Fruit fly (Drosophila melanogaster) whole organism, embryonic: ENCODE results near the gene Tsp96F.
A peak's percentile ranks its signal among the peaks of the same experiment; 100 is the strongest.

Source experiments
- Adf1 ChIP-seq: fragments of 200-800 bp; sonication (Bioruptor generic); IDR thresholded peaks from 2 replicates; pipeline ENCODE4 v1.3.6; 2022; ENCODE audit warnings: missing biosample characterization, missing genetic modification characterization
- BtbVII ChIP-seq: fragments of 200-800 bp; sonication (Bioruptor generic); optimal IDR thresholded peaks from 3 replicates; lab custom pipeline; 2017; ENCODE audit warnings: missing biosample characterization, mild to moderate bottlenecking, missing genetic modification characterization
- Bteb2 ChIP-seq: fragments of 200-800 bp; sonication (Bioruptor generic); optimal IDR thresholded peaks from 2 replicates; lab custom pipeline; 2016; ENCODE audit warnings: missing biosample characterization, missing genetic modification characterization
- CG11085 ChIP-seq: fragments of 200-800 bp; sonication (Bioruptor generic); IDR thresholded peaks from 2 replicates; pipeline ENCODE4 v1.3.6; 2022; ENCODE audit warnings: missing biosample characterization, missing genetic modification characterization
- CG11696 ChIP-seq: fragments of 200-800 bp; sonication (Bioruptor generic); IDR thresholded peaks from 2 replicates; pipeline ENCODE4 v1.3.6; 2022; ENCODE audit warnings: missing biosample characterization, missing genetic modification characterization
- CG12155 ChIP-seq: fragments of 200-800 bp; sonication (Bioruptor generic); optimal IDR thresholded peaks from 3 replicates; lab custom pipeline; 2016; ENCODE audit warnings: missing biosample characterization, missing genetic modification characterization
- CG12236 ChIP-seq: fragments of 200-800 bp; sonication (Bioruptor generic); optimal IDR thresholded peaks from 2 replicates; lab custom pipeline; 2016; ENCODE audit warnings: missing biosample characterization, missing genetic modification characterization
- CG1233 ChIP-seq: fragments of 200-800 bp; sonication (Bioruptor generic); optimal IDR thresholded peaks from 4 replicates; lab custom pipeline; 2018; ENCODE audit warnings: missing biosample characterization, mild to moderate bottlenecking, missing genetic modification characterization
- CG14441 ChIP-seq: fragments of 200-800 bp; sonication (Bioruptor generic); IDR thresholded peaks from 2 replicates; pipeline ENCODE4 v1.3.6; 2022; ENCODE audit warnings: missing biosample characterization, missing genetic modification characterization
- CG15073 ChIP-seq: fragments of 200-800 bp; sonication (Bioruptor generic); optimal IDR thresholded peaks from 2 replicates; lab custom pipeline; 2016; ENCODE audit warnings: missing biosample characterization, missing genetic modification characterization
- CG16813 ChIP-seq: fragments of 200-800 bp; sonication (Bioruptor generic); IDR thresholded peaks from 3 replicates; pipeline ENCODE4 v1.3.6; 2022; ENCODE audit warnings: missing biosample characterization, missing genetic modification characterization; ENCODE audit not compliant: partially characterized antibody
- CG16863 ChIP-seq: fragments of 200-800 bp; sonication (Bioruptor generic); optimal IDR thresholded peaks from 3 replicates; lab custom pipeline; 2016; ENCODE audit warnings: missing biosample characterization, missing genetic modification characterization
- CG17385 ChIP-seq: fragments of 200-800 bp; sonication (Bioruptor generic); optimal IDR thresholded peaks from 3 replicates; lab custom pipeline; 2018; ENCODE audit warnings: missing biosample characterization, mild to moderate bottlenecking, missing genetic modification characterization
- CG18599 ChIP-seq: fragments of 200-800 bp; sonication (Bioruptor generic); optimal IDR thresholded peaks from 3 replicates; lab custom pipeline; 2017; ENCODE audit warnings: missing biosample characterization, missing genetic modification characterization, mild to moderate bottlenecking, moderate library complexity, missing genetic modification reagents
- CG2202 ChIP-seq: fragments of 200-800 bp; sonication (Bioruptor generic); optimal IDR thresholded peaks from 2 replicates; lab custom pipeline; 2018; ENCODE audit warnings: missing biosample characterization, mild to moderate bottlenecking, missing genetic modification characterization
- CG31441 ChIP-seq: fragments of 200-800 bp; sonication (Bioruptor generic); IDR thresholded peaks from 2 replicates; pipeline ENCODE4 v1.3.6; 2022; ENCODE audit warnings: missing biosample characterization, missing genetic modification characterization
- CG4820 ChIP-seq: fragments of 200-800 bp; sonication (Bioruptor generic); optimal IDR thresholded peaks from 3 replicates; lab custom pipeline; 2016; ENCODE audit warnings: missing biosample characterization, missing genetic modification characterization
- CG5953 ChIP-seq: fragments of 200-800 bp; sonication (Bioruptor generic); IDR thresholded peaks from 2 replicates; pipeline ENCODE4 v1.3.6; 2022; ENCODE audit warnings: missing biosample characterization, missing genetic modification characterization
- CG6175 ChIP-seq: fragments of 200-800 bp; sonication (Bioruptor generic); IDR thresholded peaks from 3 replicates; pipeline ENCODE4 v1.3.6; 2022; ENCODE audit warnings: missing biosample characterization, missing genetic modification characterization
- CG7928 ChIP-seq: fragments of 200-800 bp; sonication (Bioruptor generic); optimal IDR thresholded peaks from 2 replicates; lab custom pipeline; 2017; ENCODE audit warnings: missing biosample characterization, mild to moderate bottlenecking, missing genetic modification characterization
- CG7987 ChIP-seq: fragments of 200-800 bp; sonication (Bioruptor generic); optimal IDR thresholded peaks from 2 replicates; lab custom pipeline; 2018; ENCODE audit warnings: missing biosample characterization, mild to moderate bottlenecking, missing genetic modification characterization, moderate library complexity
- CG8944 ChIP-seq: fragments of 200-800 bp; sonication (Bioruptor generic); optimal IDR thresholded peaks from 3 replicates; lab custom pipeline; 2016; ENCODE audit warnings: missing biosample characterization, missing genetic modification characterization
- CHES-1-like ChIP-seq: fragments of 200-800 bp; sonication (Bioruptor generic); optimal IDR thresholded peaks from 2 replicates; lab custom pipeline; 2016; ENCODE audit warnings: missing biosample characterization, missing genetic modification characterization
- D19A ChIP-seq: fragments of 200-800 bp; optimal IDR thresholded peaks from 3 replicates; lab custom pipeline; 2019; ENCODE audit warnings: missing biosample characterization, mild to moderate bottlenecking, missing genetic modification characterization, moderate library complexity
- Dfd ChIP-seq, 2 experiments: fragments of >200 bp; optimal IDR thresholded peaks; 2 replicates each; lab custom pipeline; 2017; ENCODE audit warnings: missing biosample characterization in 2 of 2, missing genetic modification characterization in 2 of 2
- Ets97D ChIP-seq: fragments of 200-800 bp; sonication (Bioruptor generic); optimal IDR thresholded peaks from 3 replicates; lab custom pipeline; 2016; ENCODE audit warnings: missing biosample characterization, missing genetic modification characterization
- H2.0 ChIP-seq: fragments of 200-800 bp; sonication (Bioruptor generic); IDR thresholded peaks from 2 replicates; pipeline ENCODE4 v1.3.6; 2022; ENCODE audit warnings: missing biosample characterization, missing genetic modification characterization
- HLH54F ChIP-seq: fragments of 200-800 bp; sonication (Bioruptor generic); optimal IDR thresholded peaks from 3 replicates; lab custom pipeline; 2016; ENCODE audit warnings: missing biosample characterization, missing genetic modification characterization
- Lpt ChIP-seq: fragments of >200 bp; optimal IDR thresholded peaks from 2 replicates; lab custom pipeline; 2018; ENCODE audit warnings: missing biosample characterization, missing genetic modification characterization
- NC2β ChIP-seq: fragments of 200-800 bp; sonication (Bioruptor generic); optimal IDR thresholded peaks from 2 replicates; lab custom pipeline; 2016; ENCODE audit warnings: missing biosample characterization, missing genetic modification characterization
- NK7.1 ChIP-seq: fragments of 200-800 bp; sonication (Bioruptor generic); optimal IDR thresholded peaks from 3 replicates; lab custom pipeline; 2016; ENCODE audit warnings: missing biosample characterization, missing genetic modification characterization
- Neu2 ChIP-seq: fragments of 200-800 bp; sonication (Bioruptor generic); optimal IDR thresholded peaks from 3 replicates; lab custom pipeline; 2016; ENCODE audit warnings: missing biosample characterization, missing genetic modification characterization, borderline replicate concordance
- Scr ChIP-seq: fragments of 200-800 bp; sonication (Bioruptor generic); IDR thresholded peaks from 2 replicates; pipeline ENCODE4 v1.3.6; 2022; ENCODE audit warnings: missing biosample characterization, missing genetic modification characterization; ENCODE audit not compliant: partially characterized antibody
- Sry-δ ChIP-seq: fragments of 200-800 bp; sonication (Bioruptor generic); optimal IDR thresholded peaks from 2 replicates; lab custom pipeline; 2016; ENCODE audit warnings: missing biosample characterization, missing genetic modification characterization
- TFAM ChIP-seq: fragments of 200-800 bp; sonication (Bioruptor generic); optimal IDR thresholded peaks from 2 replicates; lab custom pipeline; 2017; ENCODE audit warnings: missing biosample characterization, missing genetic modification characterization, inconsistent platforms
- ase ChIP-seq: fragments of 200-800 bp; sonication (Bioruptor generic); IDR thresholded peaks from 3 replicates; pipeline ENCODE4 v1.3.6; 2022; ENCODE audit warnings: missing biosample characterization, missing genetic modification characterization
- chinmo ChIP-seq: fragments of 200-800 bp; sonication (Bioruptor generic); IDR thresholded peaks from 4 replicates; pipeline ENCODE4 v1.3.6; 2022; ENCODE audit warnings: missing biosample characterization, missing genetic modification characterization; ENCODE audit not compliant: partially characterized antibody
- fd3F ChIP-seq: fragments of 200-800 bp; sonication (Bioruptor generic); optimal IDR thresholded peaks from 2 replicates; lab custom pipeline; 2018; ENCODE audit warnings: missing biosample characterization, mild to moderate bottlenecking, missing genetic modification characterization, moderate library complexity
- gcm ChIP-seq: fragments of 200-800 bp; sonication (Bioruptor generic); optimal IDR thresholded peaks from 2 replicates; lab custom pipeline; 2019; ENCODE audit warnings: missing biosample characterization, mild to moderate bottlenecking, missing genetic modification characterization, moderate library complexity
- grau ChIP-seq: fragments of 200-800 bp; optimal IDR thresholded peaks from 3 replicates; lab custom pipeline; 2019; ENCODE audit warnings: missing biosample characterization, mild to moderate bottlenecking, missing genetic modification characterization, moderate library complexity
- hth ChIP-seq: fragments of >200 bp; optimal IDR thresholded peaks from 2 replicates; lab custom pipeline; 2017; ENCODE audit warnings: inconsistent platforms
- lola ChIP-seq, 3 experiments: fragments of >200 bp in 2 of 3; fragments of 200-800 bp in 1 of 3; sonication (Bioruptor generic) in 1 of 3; optimal IDR thresholded peaks; 2 replicates each; lab custom pipeline; 2017 to 2019; ENCODE audit warnings: missing biosample characterization in 3 of 3, missing genetic modification characterization in 3 of 3, mild to moderate bottlenecking in 1 of 3, moderate library complexity in 1 of 3
- ranshi ChIP-seq: fragments of 200-800 bp; sonication (Bioruptor generic); IDR thresholded peaks from 2 replicates; pipeline ENCODE4 v1.3.6; 2022; ENCODE audit warnings: missing biosample characterization, missing genetic modification characterization
- sr ChIP-seq: fragments of 200-800 bp; sonication (Bioruptor generic); IDR thresholded peaks from 3 replicates; pipeline ENCODE4 v1.3.6; 2022; ENCODE audit warnings: missing biosample characterization, missing genetic modification characterization
- stc ChIP-seq: fragments of 200-800 bp; sonication (Bioruptor generic); IDR thresholded peaks from 2 replicates; pipeline ENCODE4 v1.3.6; 2022; ENCODE audit warnings: missing biosample characterization, missing genetic modification characterization
- tll ChIP-seq, 2 experiments: fragments of 200-800 bp in 1 of 2; fragments of >200 bp in 1 of 2; sonication (Bioruptor generic) in 1 of 2; optimal IDR thresholded peaks; 2 replicates each; lab custom pipeline; 2017 to 2019; ENCODE audit warnings: missing biosample characterization in 2 of 2, missing genetic modification characterization in 2 of 2, mild to moderate bottlenecking in 1 of 2, moderate library complexity in 1 of 2
- tup ChIP-seq: fragments of 200-800 bp; sonication (Bioruptor generic); optimal IDR thresholded peaks from 2 replicates; lab custom pipeline; 2016; ENCODE audit warnings: missing biosample characterization, mild to moderate bottlenecking, missing genetic modification characterization, moderate library complexity
- unc-4 ChIP-seq: fragments of 200-800 bp; sonication (Bioruptor generic); IDR thresholded peaks from 2 replicates; pipeline ENCODE4 v1.3.6; 2022; ENCODE audit warnings: missing biosample characterization, missing genetic modification characterization; ENCODE audit not compliant: partially characterized antibody
- unpg ChIP-seq: fragments of 200-800 bp; sonication (Bioruptor generic); optimal IDR thresholded peaks from 3 replicates; lab custom pipeline; 2018; ENCODE audit warnings: missing biosample characterization, mild to moderate bottlenecking, missing genetic modification characterization, moderate library complexity
- usp ChIP-seq: fragments of >200 bp; optimal IDR thresholded peaks from 2 replicates; lab custom pipeline; 2017; ENCODE audit warnings: missing biosample characterization, missing genetic modification characterization
- zf30C ChIP-seq: fragments of 200-800 bp; sonication (Bioruptor generic); optimal IDR thresholded peaks from 3 replicates; lab custom pipeline; 2018; ENCODE audit warnings: missing biosample characterization, mild to moderate bottlenecking, missing genetic modification characterization

Gene Tsp96F

dm6 chr3R:25884301-25884700 lies 3.1 kb upstream of the Tsp96F start (continued):
- TF ChIP-seq Adf1 (GFP tag; lab: Robert Waterston, UW) (no peak), CG16813 (GFP tag; lab: Robert Waterston, UW) (no peak), BtbVII (GFP tag; lab: Kevin White, UChicago) (no peak), CG4820 (GFP tag; lab: Kevin White, UChicago) (peak; percentile 24), chinmo (GFP tag; lab: Robert Waterston, UW) (no peak), H2.0 (GFP tag; lab: Robert Waterston, UW) (peak; percentile 38; the same call in 1 of the 2 replicates), CG12236 (GFP tag; lab: Kevin White, UChicago) (no peak), sr (GFP tag; lab: Robert Waterston, UW) (no peak), CG1233 (peak; percentile 24), CG14441 (0 out of 2 replicates have a peak, but pooled peaks have one; percentile 13), Scr (no peak), CG11696 (0 out of 2 replicates have a peak, but pooled peaks have one; percentile 6), CG15073 (GFP tag; lab: Kevin White, UChicago) (no peak), ranshi (GFP tag; lab: Robert Waterston, UW) (0 out of 2 replicates have a peak, but pooled peaks have one; percentile 50), CG2202 (tag; lab: Kevin White, UChicago) (peak; percentile 66), Ets97D (no peak), CG6175 (GFP tag; lab: Robert Waterston, UW) (no peak), TFAM (GFP tag; lab: Kevin White, UChicago) (no peak), CG16863 (GFP tag; lab: Kevin White, UChicago) (peak; percentile 20), zf30C (GFP tag; lab: Kevin White, UChicago) (peak; percentile 49), HLH54F (GFP tag; lab: Kevin White, UChicago) (no peak), fd3F (GFP tag; lab: Kevin White, UChicago) (peak; percentile 30), grau (tag; lab: Kevin White, UChicago) (peak; percentile 71), unpg (GFP tag; lab: Kevin White, UChicago) (peak; percentile 86), Dfd (GFP tag; optimal IDR thresholded peaks at IDR 0.05; lab: Kevin White, UChicago) (no peak), NC2β (GFP tag; lab: Kevin White, UChicago) (no peak), CG5953 (GFP tag; lab: Robert Waterston, UW) (no peak), CHES-1-like (GFP tag; lab: Kevin White, UChicago) (no peak), unc-4 (GFP tag; lab: Robert Waterston, UW) (no peak), CG11085 (GFP tag; lab: Robert Waterston, UW) (no peak), usp (no peak), ase (GFP tag; lab: Robert Waterston, UW) (no peak), CG7987 (GFP tag; lab: Kevin White, UChicago) (no peak), tup (GFP tag; lab: Kevin White, UChicago) (no peak), stc (peak; percentile 71; the same call in 1 of the 2 replicates), CG12155 (GFP tag; lab: Kevin White, UChicago) (peak; percentile 24), CG18599 (no peak), CG7928 (GFP tag; lab: Kevin White, UChicago) (no peak), hth (lab: Kevin White, UChicago) (no peak), tll (GFP tag; optimal IDR thresholded peaks at IDR 0.05; lab: Kevin White, UChicago) (no peak), lola (GFP tag; optimal IDR thresholded peaks at IDR 0.05; lab: Kevin White, UChicago) (peak in 1 of 3 experiments; percentile 82), gcm (GFP tag; lab: Kevin White, UChicago) (peak; percentile 74), CG8944 (GFP tag; lab: Kevin White, UChicago) (no peak), Sry-δ (GFP tag; lab: Kevin White, UChicago) (no peak), Bteb2 (peak; percentile 44), NK7.1 (GFP tag; lab: Kevin White, UChicago) (no peak), D19A (tag; lab: Kevin White, UChicago) (peak; percentile 82), Lpt (no peak), CG31441 (GFP tag; lab: Robert Waterston, UW) (peak; percentile 91), CG17385 (GFP tag; lab: Kevin White, UChicago) (peak; percentile 63), Neu2 (GFP tag; lab: Kevin White, UChicago) (no peak)
